Worm (Caenorhabditis elegans) whole organism, young adult: ENCODE results near the gene nccd-1.
A peak's percentile ranks its signal among the peaks of the same experiment; 100 is the strongest.

ENCODE experiments used
- B0035.1 ChIP-seq: sonication (generic microtip); optimal IDR thresholded peaks from 2 replicates; lab custom pipeline; 2016; ENCODE audit warnings: missing genetic modification characterization, mild to moderate bottlenecking, missing compliant biosample characterization, missing genotype, missing genetic modification reagents
- B0336.3 ChIP-seq: fragments of 200-800 bp; sonication (Bioruptor generic); IDR thresholded peaks from 2 replicates; pipeline ENCODE4 v1.3.6; 2022; ENCODE audit warnings: missing genetic modification characterization, missing compliant biosample characterization
- C06A6.2 ChIP-seq: fragments of 200-800 bp; sonication (Bioruptor generic); conservative IDR thresholded peaks from 2 replicates; pipeline ENCODE4 v1.3.6; 2022; ENCODE audit warnings: missing genetic modification characterization, missing compliant biosample characterization
- F23B12.7 ChIP-seq: sonication (generic microtip); optimal IDR thresholded peaks from 2 replicates; lab custom pipeline; 2017; ENCODE audit warnings: missing genetic modification characterization, mild to moderate bottlenecking, missing compliant biosample characterization, antibody characterized with exemption, moderate library complexity; ENCODE audit not compliant: insufficient read depth
- F39B2.1 ChIP-seq: fragments of 200-800 bp; sonication (Bioruptor generic); IDR thresholded peaks from 2 replicates; pipeline ENCODE4 v1.3.6; 2022; ENCODE audit warnings: missing genetic modification reagents, missing genetic modification characterization, missing compliant biosample characterization
- F55B11.4 ChIP-seq: sonication (generic microtip); optimal IDR thresholded peaks from 2 replicates; lab custom pipeline; 2016; ENCODE audit warnings: missing compliant biosample characterization, missing genetic modification characterization, borderline replicate concordance; ENCODE audit not compliant: insufficient read depth
- F57C9.4 ChIP-seq: sonication (generic microtip); optimal IDR thresholded peaks from 2 replicates; lab custom pipeline; 2017; ENCODE audit warnings: mild to moderate bottlenecking, missing genetic modification characterization, missing compliant biosample characterization
- Y56A3A.18 ChIP-seq: fragments of 200-800 bp; sonication (Bioruptor generic); IDR thresholded peaks from 2 replicates; pipeline ENCODE4 v1.3.6; 2022; ENCODE audit warnings: missing genetic modification reagents, missing genetic modification characterization, missing compliant biosample characterization
- Y95B8A.8 ChIP-seq: fragments of 200-800 bp; sonication (Bioruptor generic); IDR thresholded peaks from 2 replicates; pipeline ENCODE4 v1.3.6; 2022; ENCODE audit warnings: missing genetic modification reagents, missing genetic modification characterization, missing compliant biosample characterization
- ZK185.1 ChIP-seq: sonication (generic microtip); optimal IDR thresholded peaks from 2 replicates; lab custom pipeline; 2016; ENCODE audit warnings: mild to moderate bottlenecking, missing genetic modification characterization, missing compliant biosample characterization; ENCODE audit not compliant: poor library complexity, severe bottlenecking
- ama-1 ChIP-seq, 3 experiments: fragments of 150-350 bp in 1 of 3; sonication (generic microtip) in 2 of 3; optimal IDR thresholded peaks; 2 replicates each; lab custom pipeline; 2014 to 2018; ENCODE audit warnings: missing biosample characterization in 2 of 3, missing genetic modification characterization in 2 of 3, missing genetic modification reagents in 2 of 3
- aptf-3 ChIP-seq: fragments of 200-800 bp; sonication (Bioruptor generic); IDR thresholded peaks from 2 replicates; pipeline ENCODE4 v1.3.6; 2022; ENCODE audit warnings: missing genetic modification characterization, missing compliant biosample characterization
- attf-3 ChIP-seq: fragments of 200-800 bp; sonication (Bioruptor generic); conservative IDR thresholded peaks from 2 replicates; pipeline ENCODE4 v1.3.6; 2022; ENCODE audit warnings: missing genetic modification reagents, missing genetic modification characterization, missing compliant biosample characterization
- attf-6 ChIP-seq: fragments of 200-800 bp; sonication (Bioruptor generic); IDR thresholded peaks from 2 replicates; pipeline ENCODE4 v1.3.6; 2022; ENCODE audit warnings: missing genetic modification reagents, missing genetic modification characterization, missing compliant biosample characterization
- bed-1 ChIP-seq: fragments of 200-800 bp; sonication (Bioruptor generic); IDR thresholded peaks from 2 replicates; pipeline ENCODE4 v1.3.6; 2022; ENCODE audit warnings: missing genetic modification reagents, missing genetic modification characterization, missing compliant biosample characterization
- ceh-40 ChIP-seq: fragments of 200-800 bp; sonication (Bioruptor generic); IDR thresholded peaks from 2 replicates; pipeline ENCODE4 v1.3.6; 2022; ENCODE audit warnings: missing genetic modification characterization, missing compliant biosample characterization
- chd-7 ChIP-seq: sonication (generic microtip); optimal IDR thresholded peaks from 2 replicates; lab custom pipeline; 2016; ENCODE audit warnings: mild to moderate bottlenecking, missing genetic modification characterization, moderate library complexity, missing compliant biosample characterization
- die-1 ChIP-seq: sonication (generic microtip); optimal IDR thresholded peaks from 2 replicates; lab custom pipeline; 2016; ENCODE audit warnings: missing genotype, mild to moderate bottlenecking, missing genetic modification characterization, missing compliant biosample characterization
- dox-1 ChIP-seq: fragments of 200-800 bp; sonication (Bioruptor generic); IDR thresholded peaks from 2 replicates; pipeline ENCODE4 v1.3.6; 2022; ENCODE audit warnings: missing genetic modification reagents, missing genetic modification characterization, missing compliant biosample characterization
- ekl-4 ChIP-seq: fragments of 200-800 bp; sonication (Bioruptor generic); IDR thresholded peaks from 2 replicates; pipeline ENCODE4 v1.3.6; 2022; ENCODE audit warnings: missing genetic modification reagents, missing genetic modification characterization, missing compliant biosample characterization
- fkh-3 ChIP-seq: sonication (generic microtip); optimal IDR thresholded peaks from 2 replicates; lab custom pipeline; 2016; ENCODE audit warnings: mild to moderate bottlenecking, missing genetic modification characterization, missing compliant biosample characterization
- hlh-12 ChIP-seq: sonication (generic microtip); optimal IDR thresholded peaks from 2 replicates; lab custom pipeline; 2016; ENCODE audit warnings: missing genetic modification characterization, missing compliant biosample characterization
- hlh-26 ChIP-seq: fragments of 200-800 bp; sonication (Bioruptor generic); conservative IDR thresholded peaks from 2 replicates; pipeline ENCODE4 v1.3.6; 2022; ENCODE audit warnings: missing genetic modification reagents, missing genetic modification characterization, missing compliant biosample characterization
- lag-1 ChIP-seq: fragments of 200-800 bp; sonication (Bioruptor generic); IDR thresholded peaks from 2 replicates; pipeline ENCODE4 v1.3.6; 2022; ENCODE audit warnings: missing genetic modification reagents, missing genetic modification characterization, missing compliant biosample characterization
- lin-40 ChIP-seq: sonication (generic microtip); optimal IDR thresholded peaks from 2 replicates; lab custom pipeline; 2016; ENCODE audit warnings: missing genetic modification characterization, mild to moderate bottlenecking, missing compliant biosample characterization, missing genotype, missing genetic modification reagents
- madf-8 ChIP-seq: fragments of 200-800 bp; sonication (Bioruptor generic); conservative IDR thresholded peaks from 2 replicates; pipeline ENCODE4 v1.3.6; 2022; ENCODE audit warnings: missing genetic modification reagents, missing genetic modification characterization, missing compliant biosample characterization
- mcd-1 ChIP-seq: fragments of 200-800 bp; sonication (Bioruptor generic); IDR thresholded peaks from 2 replicates; pipeline ENCODE4 v1.3.6; 2022; ENCODE audit warnings: missing genetic modification reagents, missing genetic modification characterization, missing compliant biosample characterization
- nfya-1 ChIP-seq: sonication (generic microtip); optimal IDR thresholded peaks from 2 replicates; lab custom pipeline; 2017; ENCODE audit warnings: antibody characterized with exemption, missing compliant biosample characterization, missing genetic modification characterization, borderline replicate concordance; ENCODE audit not compliant: insufficient read depth
- nfyb-1 ChIP-seq: fragments of 200-800 bp; sonication (Bioruptor generic); IDR thresholded peaks from 2 replicates; pipeline ENCODE4 v1.3.6; 2022; ENCODE audit warnings: missing genetic modification reagents, missing genetic modification characterization, missing compliant biosample characterization
- nhr-179 ChIP-seq: sonication (generic microtip); optimal IDR thresholded peaks from 2 replicates; lab custom pipeline; 2016; ENCODE audit warnings: mild to moderate bottlenecking, missing genetic modification characterization, missing compliant biosample characterization
- pbrm-1 ChIP-seq: fragments of 200-800 bp; sonication (Bioruptor generic); IDR thresholded peaks from 2 replicates; pipeline ENCODE4 v1.3.6; 2022; ENCODE audit warnings: missing genetic modification reagents, missing genetic modification characterization, missing compliant biosample characterization
- repo-1 ChIP-seq: sonication (generic microtip); optimal IDR thresholded peaks from 2 replicates; lab custom pipeline; 2017; ENCODE audit warnings: mild to moderate bottlenecking, missing genetic modification characterization, missing compliant biosample characterization
- sdz-38 ChIP-seq: sonication (generic microtip); optimal IDR thresholded peaks from 2 replicates; lab custom pipeline; 2016; ENCODE audit warnings: missing genotype, missing genetic modification characterization, missing compliant biosample characterization
- snpc-4 ChIP-seq, 5 experiments: fragments of 150-350 bp in 1 of 5; sonication (generic microtip) in 4 of 5; optimal IDR thresholded peaks; 2 replicates each; lab custom pipeline; 2014 to 2018; ENCODE audit warnings: missing genetic modification characterization in 5 of 5, missing biosample characterization in 3 of 5, antibody characterized with exemption in 2 of 5, mild to moderate bottlenecking in 2 of 5, missing compliant biosample characterization in 2 of 5, missing genotype in 2 of 5, moderate library complexity in 2 of 5, missing genetic modification reagents in 1 of 5
- unc-130 ChIP-seq: sonication (generic microtip); optimal IDR thresholded peaks from 2 replicates; lab custom pipeline; 2016; ENCODE audit warnings: missing genetic modification reagents, missing genetic modification characterization, missing compliant biosample characterization
- unc-62 ChIP-seq: fragments of 150-350 bp; optimal IDR thresholded peaks from 2 replicates; lab custom pipeline; 2014; ENCODE audit warnings: missing biosample characterization, missing genetic modification reagents, missing genetic modification characterization
- ztf-18 ChIP-seq: sonication (generic microtip); optimal IDR thresholded peaks from 2 replicates; lab custom pipeline; 2016; ENCODE audit warnings: missing genotype, mild to moderate bottlenecking, missing genetic modification characterization, missing compliant biosample characterization
- ztf-28 ChIP-seq: fragments of 200-800 bp; sonication (Bioruptor generic); IDR thresholded peaks from 2 replicates; pipeline ENCODE4 v1.3.6; 2022; ENCODE audit warnings: missing genetic modification reagents, missing genetic modification characterization, missing compliant biosample characterization
- ztf-3 ChIP-seq: fragments of 200-800 bp; sonication (Bioruptor generic); optimal IDR thresholded peaks from 2 replicates; lab custom pipeline; 2018; ENCODE audit warnings: mild to moderate bottlenecking, missing genetic modification characterization, missing compliant biosample characterization

Gene nccd-1

ce11 chrIV:16946746-16947145 is 41.8 kb upstream of the nccd-1 start, which contains the start of the genes Y116A8C.9 and arf-6 (continued):
- TF ChIP-seq ztf-28 (GFP tag; lab: Robert Waterston, UW): peak; percentile 8; the same call in 1 of the 2 replicates
- no peak for TF ChIP-seq attf-3 (GFP tag; lab: Robert Waterston, UW)
- TF ChIP-seq bed-1 (GFP tag; lab: Robert Waterston, UW): no peak
- TF ChIP-seq ama-1 (optimal IDR thresholded peaks at IDR 0.05; lab: Kevin White, UChicago): no peak
- TF ChIP-seq ama-1 (GFP tag; optimal IDR thresholded peaks at IDR 0.05; lab: Kevin White, UChicago): peak in 1 of 2 experiments; percentile 36
- TF ChIP-seq nhr-179 (tag; lab: Kevin White, UChicago): no peak
- peak; percentile 58 for TF ChIP-seq lin-40
- TF ChIP-seq F23B12.7 (tag; lab: Kevin White, UChicago): peak; percentile 49
- peak; percentile 53; the same call in 1 of the 2 replicates for TF ChIP-seq mcd-1
- TF ChIP-seq hlh-26 (GFP tag; lab: Robert Waterston, UW): no peak
- TF ChIP-seq Y56A3A.18 (GFP tag; lab: Robert Waterston, UW): no peak
- TF ChIP-seq nfya-1 (tag; lab: Kevin White, UChicago): no peak
- TF ChIP-seq ekl-4 (GFP tag; lab: Robert Waterston, UW): 0 out of 2 replicates have a peak, but pooled peaks have one; percentile 33
- TF ChIP-seq dox-1: peak; percentile 71
- TF ChIP-seq nfyb-1 (GFP tag; lab: Robert Waterston, UW): 0 out of 2 replicates have a peak, but pooled peaks have one; percentile 19
- TF ChIP-seq C06A6.2 (GFP tag; lab: Robert Waterston, UW): no peak
- no peak for TF ChIP-seq repo-1 (tag; lab: Kevin White, UChicago)
- no peak for TF ChIP-seq Y95B8A.8
- TF ChIP-seq hlh-12 (tag; lab: Kevin White, UChicago): no peak
- TF ChIP-seq ceh-40: no peak
- TF ChIP-seq ztf-18 (tag; lab: Kevin White, UChicago): no peak
- TF ChIP-seq die-1: no peak
- no peak for TF ChIP-seq sdz-38 (tag; lab: Kevin White, UChicago)
- TF ChIP-seq F39B2.1 (GFP tag; lab: Robert Waterston, UW): no peak
- no peak for TF ChIP-seq chd-7 (tag; lab: Kevin White, UChicago)
- TF ChIP-seq ztf-3 (GFP tag; lab: Kevin White, UChicago): no peak
- TF ChIP-seq unc-62: no peak
- no peak for TF ChIP-seq fkh-3
- no peak for TF ChIP-seq B0035.1
- peak; percentile 86 for TF ChIP-seq attf-6 (GFP tag; lab: Robert Waterston, UW)
- no peak for TF ChIP-seq F55B11.4
- TF ChIP-seq madf-8 (GFP tag; lab: Robert Waterston, UW): no peak
- TF ChIP-seq aptf-3: no peak
- no peak for TF ChIP-seq lag-1 (GFP tag; lab: Robert Waterston, UW)
- TF ChIP-seq pbrm-1 (GFP tag; lab: Robert Waterston, UW): peak; percentile 62
- TF ChIP-seq unc-130 (GFP tag; lab: Kevin White, UChicago): peak; percentile 40
- TF ChIP-seq ZK185.1 (tag; lab: Kevin White, UChicago): no peak
- no peak for TF ChIP-seq F57C9.4

DNA sequence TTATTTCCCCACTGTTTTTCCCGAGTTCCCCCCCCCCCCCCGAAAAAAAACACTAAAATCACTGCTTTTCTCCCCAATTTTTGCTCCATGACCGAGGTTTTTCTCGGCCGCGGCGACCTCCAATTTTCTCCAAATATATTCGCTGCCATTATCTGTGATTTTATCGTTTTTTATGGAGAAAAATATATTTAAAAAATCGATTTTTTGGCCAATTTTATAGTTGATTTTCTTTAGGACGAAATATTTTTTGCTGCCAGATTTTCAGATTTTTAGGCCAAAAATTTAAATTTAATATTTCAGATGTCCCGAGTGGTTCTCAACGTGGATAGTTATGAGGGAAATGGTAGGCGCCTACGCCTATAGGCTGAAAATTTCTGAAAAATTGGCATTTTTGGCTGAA is 38.7 kb upstream of the nccd-1 start, which contains the start of gene rad-54.B:
TSS of gene rad-54.B (plus strand) at position 301 of the 400 bp plus-strand sequence.
- no peak for TF ChIP-seq B0336.3 (GFP tag; lab: Robert Waterston, UW)
- TF ChIP-seq snpc-4 (GFP tag; optimal IDR thresholded peaks at IDR 0.05; lab: Kevin White, UChicago): no peak
- peak in 1 of 4 experiments; percentile 41 for TF ChIP-seq snpc-4 (tag; optimal IDR thresholded peaks at IDR 0.05; lab: Kevin White, UChicago)
- TF ChIP-seq, all 124 proteins: peak for 1
